Fruit fly (Drosophila melanogaster) whole organism, embryonic: ENCODE measurements around the gene SclB.

ENCODE experiments used
- C15 ChIP-seq: fragments of 200-800 bp; sonication (Bioruptor generic); IDR thresholded peaks from 3 replicates; pipeline ENCODE4 v1.3.6; 2022; ENCODE audit warnings: missing biosample characterization, missing genetic modification characterization
- CG11695 ChIP-seq: fragments of 200-800 bp; sonication (Bioruptor generic); IDR thresholded peaks from 3 replicates; pipeline ENCODE4 v1.3.6; 2022; ENCODE audit warnings: missing biosample characterization, missing genetic modification characterization
- CG12299 ChIP-seq: fragments of 200-800 bp; sonication (Bioruptor generic); optimal IDR thresholded peaks from 2 replicates; lab custom pipeline; 2018; ENCODE audit warnings: missing biosample characterization, mild to moderate bottlenecking, missing genetic modification characterization
- CG13424 ChIP-seq: fragments of 200-800 bp; sonication (Bioruptor generic); optimal IDR thresholded peaks from 2 replicates; lab custom pipeline; 2019; ENCODE audit warnings: missing biosample characterization, mild to moderate bottlenecking, missing genetic modification characterization, moderate library complexity
- CG15479 ChIP-seq: fragments of 200-800 bp; sonication (Bioruptor generic); optimal IDR thresholded peaks from 3 replicates; lab custom pipeline; 2019; ENCODE audit warnings: missing biosample characterization, mild to moderate bottlenecking, missing genetic modification characterization, moderate library complexity
- CG15696 ChIP-seq: fragments of 200-800 bp; sonication (Bioruptor generic); optimal IDR thresholded peaks from 2 replicates; lab custom pipeline; 2019; ENCODE audit warnings: missing biosample characterization, mild to moderate bottlenecking, missing genetic modification characterization, moderate library complexity
- CG18262 ChIP-seq: fragments of 200-800 bp; optimal IDR thresholded peaks from 3 replicates; lab custom pipeline; 2019; ENCODE audit warnings: missing biosample characterization, mild to moderate bottlenecking, missing genetic modification characterization, moderate library complexity
- CG2116 ChIP-seq: fragments of 200-800 bp; sonication (Bioruptor generic); optimal IDR thresholded peaks from 3 replicates; lab custom pipeline; 2018; ENCODE audit warnings: missing biosample characterization, mild to moderate bottlenecking, missing genetic modification characterization
- CG2120 ChIP-seq: fragments of 200-800 bp; sonication (Bioruptor generic); optimal IDR thresholded peaks from 3 replicates; lab custom pipeline; 2016; ENCODE audit warnings: missing biosample characterization, missing genetic modification characterization
- CG2889 ChIP-seq: fragments of 200-800 bp; sonication (Bioruptor generic); IDR thresholded peaks from 3 replicates; pipeline ENCODE4 v1.3.6; 2022; ENCODE audit warnings: missing biosample characterization, missing genetic modification characterization
- CG31365 ChIP-seq: fragments of 200-800 bp; sonication (Bioruptor generic); optimal IDR thresholded peaks from 2 replicates; lab custom pipeline; 2018; ENCODE audit warnings: missing biosample characterization, mild to moderate bottlenecking, missing genetic modification characterization
- CG34422 ChIP-seq: fragments of 200-800 bp; sonication (Bioruptor generic); IDR thresholded peaks from 3 replicates; pipeline ENCODE4 v1.3.6; 2022; ENCODE audit warnings: missing biosample characterization, missing genetic modification characterization
- CG6272 ChIP-seq: fragments of 200-800 bp; sonication (Bioruptor generic); IDR thresholded peaks from 2 replicates; pipeline ENCODE4 v1.3.6; 2022; ENCODE audit warnings: missing biosample characterization, missing genetic modification characterization
- CG7372 ChIP-seq: fragments of 200-800 bp; sonication (Bioruptor generic); IDR thresholded peaks from 2 replicates; pipeline ENCODE4 v1.3.6; 2022; ENCODE audit warnings: missing biosample characterization, missing genetic modification characterization
- CG8281 ChIP-seq: fragments of 200-800 bp; sonication (Bioruptor generic); optimal IDR thresholded peaks from 2 replicates; lab custom pipeline; 2018; ENCODE audit warnings: missing biosample characterization, mild to moderate bottlenecking, missing genetic modification characterization, moderate library complexity
- Chrac-16 ChIP-seq: fragments of 200-800 bp; sonication (Bioruptor generic); optimal IDR thresholded peaks from 3 replicates; lab custom pipeline; 2016; ENCODE audit warnings: missing biosample characterization, missing genetic modification characterization
- Dip2 ChIP-seq: fragments of 200-800 bp; sonication (Bioruptor generic); IDR thresholded peaks from 2 replicates; pipeline ENCODE4 v1.3.6; 2022; ENCODE audit warnings: missing biosample characterization, missing genetic modification characterization
- Dll ChIP-seq: fragments of 200-800 bp; sonication (Bioruptor generic); IDR thresholded peaks from 4 replicates; pipeline ENCODE4 v1.3.6; 2022; ENCODE audit warnings: missing biosample characterization, missing genetic modification characterization; ENCODE audit not compliant: partially characterized antibody
- Dp ChIP-seq: fragments of 200-800 bp; sonication (Bioruptor generic); optimal IDR thresholded peaks from 2 replicates; lab custom pipeline; 2018; ENCODE audit warnings: missing biosample characterization, mild to moderate bottlenecking, missing genetic modification characterization, moderate library complexity
- E2f2 ChIP-seq: fragments of 200-800 bp; sonication (Bioruptor generic); IDR thresholded peaks from 2 replicates; pipeline ENCODE4 v1.3.6; 2022; ENCODE audit warnings: missing biosample characterization, missing genetic modification characterization
- HLH54F ChIP-seq: fragments of 200-800 bp; sonication (Bioruptor generic); optimal IDR thresholded peaks from 3 replicates; lab custom pipeline; 2016; ENCODE audit warnings: missing biosample characterization, missing genetic modification characterization
- Hr3 ChIP-seq: fragments of 200-800 bp; sonication (Bioruptor generic); optimal IDR thresholded peaks from 3 replicates; lab custom pipeline; 2016; ENCODE audit warnings: missing biosample characterization, missing genetic modification characterization
- Hr78 ChIP-seq, 2 experiments: fragments of 200-800 bp in 1 of 2; fragments of >200 bp in 1 of 2; sonication (Bioruptor generic) in 1 of 2; optimal IDR thresholded peaks; 2 replicates each; lab custom pipeline; 2017 to 2019; ENCODE audit warnings: missing biosample characterization in 2 of 2, missing genetic modification characterization in 2 of 2, mild to moderate bottlenecking in 1 of 2, moderate library complexity in 1 of 2
- MESR4 ChIP-seq: fragments of 200-800 bp; sonication (Bioruptor generic); optimal IDR thresholded peaks from 2 replicates; lab custom pipeline; 2018; ENCODE audit warnings: missing biosample characterization, mild to moderate bottlenecking, missing genetic modification characterization, moderate library complexity
- Meics ChIP-seq: fragments of 200-800 bp; sonication (Bioruptor generic); optimal IDR thresholded peaks from 2 replicates; lab custom pipeline; 2017; ENCODE audit warnings: missing biosample characterization, mild to moderate bottlenecking, missing genetic modification characterization
- Ravus ChIP-seq: fragments of 200-800 bp; sonication (Bioruptor generic); IDR thresholded peaks from 2 replicates; pipeline ENCODE4 v1.3.6; 2022; ENCODE audit warnings: missing biosample characterization, missing genetic modification characterization
- Xrp1 ChIP-seq: fragments of 200-800 bp; sonication (Bioruptor generic); IDR thresholded peaks from 2 replicates; pipeline ENCODE4 v1.3.6; 2022; ENCODE audit warnings: missing biosample characterization, missing genetic modification characterization
- ab ChIP-seq: fragments of 200-800 bp; sonication (Bioruptor generic); optimal IDR thresholded peaks from 2 replicates; lab custom pipeline; 2016; ENCODE audit warnings: missing biosample characterization, missing genetic modification characterization
- az2 ChIP-seq: fragments of 200-800 bp; sonication (Bioruptor generic); optimal IDR thresholded peaks from 3 replicates; lab custom pipeline; 2016; ENCODE audit warnings: missing biosample characterization, missing genetic modification characterization
- cas ChIP-seq: fragments of 200-800 bp; sonication (Bioruptor generic); IDR thresholded peaks from 2 replicates; pipeline ENCODE4 v1.3.6; 2022; ENCODE audit warnings: missing biosample characterization, missing genetic modification characterization
- cato ChIP-seq: fragments of 200-800 bp; sonication (Bioruptor generic); optimal IDR thresholded peaks from 2 replicates; lab custom pipeline; 2016; ENCODE audit warnings: missing biosample characterization, missing genetic modification characterization, borderline replicate concordance
- caup ChIP-seq: fragments of 200-800 bp; sonication (Bioruptor generic); optimal IDR thresholded peaks from 3 replicates; lab custom pipeline; 2017; ENCODE audit warnings: missing biosample characterization, mild to moderate bottlenecking, missing genetic modification characterization, moderate library complexity; ENCODE audit not compliant: severe bottlenecking
- gfzf ChIP-seq: fragments of 200-800 bp; sonication (Bioruptor generic); optimal IDR thresholded peaks from 2 replicates; lab custom pipeline; 2016; ENCODE audit warnings: missing biosample characterization, mild to moderate bottlenecking, missing genetic modification characterization, moderate library complexity
- hbn ChIP-seq: fragments of 200-800 bp; sonication (Bioruptor generic); IDR thresholded peaks from 2 replicates; pipeline ENCODE4 v1.3.6; 2022; ENCODE audit warnings: missing biosample characterization, missing genetic modification characterization; ENCODE audit not compliant: partially characterized antibody
- ind ChIP-seq: fragments of 200-800 bp; sonication (Bioruptor generic); optimal IDR thresholded peaks from 3 replicates; lab custom pipeline; 2016; ENCODE audit warnings: missing biosample characterization, missing genetic modification characterization
- jumu ChIP-seq: fragments of 200-800 bp; sonication (Bioruptor generic); optimal IDR thresholded peaks from 3 replicates; lab custom pipeline; 2016; ENCODE audit warnings: missing biosample characterization, missing genetic modification characterization
- knrl ChIP-seq: fragments of 200-800 bp; sonication (Bioruptor generic); IDR thresholded peaks from 3 replicates; pipeline ENCODE4 v1.3.6; 2022; ENCODE audit warnings: missing biosample characterization, missing genetic modification characterization; ENCODE audit not compliant: partially characterized antibody
- pnt ChIP-seq: fragments of 200-800 bp; sonication (Bioruptor generic); optimal IDR thresholded peaks from 3 replicates; lab custom pipeline; 2016; ENCODE audit warnings: missing biosample characterization, missing genetic modification characterization
- prd ChIP-seq, 3 experiments: fragments of >200 bp in 2 of 3; fragments of 200-800 bp in 1 of 3; sonication (Bioruptor generic) in 1 of 3; optimal IDR thresholded peaks in 2 of 3; IDR thresholded peaks in 1 of 3; 2 replicates in 2 of 3; 3 replicates in 1 of 3; pipeline versions ENCODE4 v1.3.6 to Lab custom; 2017 to 2022; ENCODE audit warnings: missing biosample characterization in 1 of 3, missing genetic modification characterization in 1 of 3
- rib ChIP-seq: fragments of 200-800 bp; sonication (Bioruptor generic); IDR thresholded peaks from 2 replicates; pipeline ENCODE4 v1.3.6; 2022; ENCODE audit warnings: missing biosample characterization, missing genetic modification characterization
- seq ChIP-seq: fragments of 200-800 bp; sonication (Bioruptor generic); IDR thresholded peaks from 2 replicates; pipeline ENCODE4 v1.3.6; 2022; ENCODE audit warnings: missing biosample characterization, missing genetic modification characterization
- sima ChIP-seq: fragments of 200-800 bp; sonication (Bioruptor generic); optimal IDR thresholded peaks from 2 replicates; lab custom pipeline; 2016; ENCODE audit warnings: missing biosample characterization, missing genetic modification characterization
- slou ChIP-seq: fragments of 200-800 bp; sonication (Bioruptor generic); optimal IDR thresholded peaks from 3 replicates; lab custom pipeline; 2016; ENCODE audit warnings: missing biosample characterization, missing genetic modification characterization
- toy ChIP-seq: fragments of 200-800 bp; sonication (Bioruptor generic); IDR thresholded peaks from 2 replicates; pipeline ENCODE4 v1.3.6; 2022; ENCODE audit warnings: missing biosample characterization, missing genetic modification characterization
- trem ChIP-seq: fragments of 200-800 bp; optimal IDR thresholded peaks from 3 replicates; lab custom pipeline; 2019; ENCODE audit warnings: missing biosample characterization, mild to moderate bottlenecking, missing genetic modification characterization, moderate library complexity
- trh ChIP-seq: fragments of 200-800 bp; sonication (Bioruptor generic); optimal IDR thresholded peaks from 2 replicates; lab custom pipeline; 2016; ENCODE audit warnings: missing biosample characterization, missing genetic modification characterization
- vfl ChIP-seq: fragments of 200-800 bp; sonication (Bioruptor generic); optimal IDR thresholded peaks from 2 replicates; lab custom pipeline; 2016; ENCODE audit warnings: missing biosample characterization, missing genetic modification characterization
- zen2 ChIP-seq: fragments of 200-800 bp; sonication (Bioruptor generic); IDR thresholded peaks from 3 replicates; pipeline ENCODE4 v1.3.6; 2022; ENCODE audit warnings: missing biosample characterization, missing genetic modification characterization; ENCODE audit not compliant: partially characterized antibody
- zf30C ChIP-seq: fragments of 200-800 bp; sonication (Bioruptor generic); optimal IDR thresholded peaks from 3 replicates; lab custom pipeline; 2018; ENCODE audit warnings: missing biosample characterization, mild to moderate bottlenecking, missing genetic modification characterization

The SclB gene

DNA sequence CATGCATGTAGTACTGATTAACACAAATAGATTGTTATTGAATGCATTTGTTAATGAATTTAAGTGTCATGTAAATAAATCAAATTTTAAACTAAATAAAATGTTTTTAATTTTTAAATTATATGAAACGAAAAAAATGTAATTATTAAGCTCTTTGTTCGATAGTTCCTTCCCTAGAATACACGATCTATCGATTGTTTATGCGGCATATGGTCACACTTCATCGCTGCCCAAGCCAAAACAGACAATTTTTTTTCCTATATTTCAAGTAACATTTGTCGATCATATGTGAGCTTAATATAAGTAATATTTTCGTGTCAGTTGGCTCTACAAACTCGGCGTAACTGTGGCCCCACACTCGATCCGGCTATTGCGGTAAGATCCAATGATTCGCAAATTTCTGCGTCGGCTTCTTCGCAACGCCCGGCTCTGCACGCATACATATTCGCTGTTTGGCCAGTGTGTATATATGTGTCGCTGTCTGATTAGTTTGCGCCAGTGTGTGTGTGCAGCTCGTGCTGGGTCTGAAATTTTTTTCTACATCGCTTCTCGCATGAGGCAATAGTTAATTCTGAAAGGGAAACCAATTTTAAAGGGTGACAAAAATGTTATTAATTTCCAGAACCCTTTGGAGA, 10.8 kb upstream of the SclB start, which contains the start of gene AspRS-m (continued):
- TF ChIP-seq ab (GFP tag; lab: Kevin White, UChicago) (no peak), ind (GFP tag; lab: Kevin White, UChicago) (peak; percentile 17), Dll (GFP tag; lab: Robert Waterston, UW) (peak; percentile 89), Hr78 (GFP tag; optimal IDR thresholded peaks at IDR 0.05; lab: Kevin White, UChicago) (no peak), zf30C (GFP tag; lab: Kevin White, UChicago) (no peak), CG6272 (GFP tag; lab: Robert Waterston, UW) (0 out of 2 replicates have a peak, but pooled peaks have one; percentile 14), trem (tag; lab: Kevin White, UChicago) (peak; percentile 35), vfl (no peak), knrl (GFP tag; lab: Robert Waterston, UW) (peak; percentile 93), Dp (GFP tag; lab: Kevin White, UChicago) (peak; percentile 15), Xrp1 (GFP tag; lab: Robert Waterston, UW) (no peak), prd (optimal IDR thresholded peaks at IDR 0.05; lab: Kevin White, UChicago) (no peak), prd (GFP tag; IDR thresholded peaks at IDR 0.05; lab: Robert Waterston, UW) (0 out of 3 replicates have a peak, but pooled peaks have one; percentile 18), MESR4 (GFP tag; lab: Kevin White, UChicago) (peak; percentile 64), Chrac-16 (peak; percentile 9), trh (GFP tag; lab: Kevin White, UChicago) (no peak), Meics (peak; percentile 16), Hr3 (GFP tag; lab: Kevin White, UChicago) (peak; percentile 35), CG18262 (no peak), E2f2 (GFP tag; lab: Robert Waterston, UW) (peak; percentile 43; the same call in 1 of the 2 replicates), sima (GFP tag; lab: Kevin White, UChicago) (no peak), CG34422 (peak; percentile 81), CG2120 (GFP tag; lab: Kevin White, UChicago) (peak; percentile 31), az2 (GFP tag; lab: Kevin White, UChicago) (peak; percentile 17), pnt (GFP tag; lab: Kevin White, UChicago) (no peak), zen2 (GFP tag; lab: Robert Waterston, UW) (peak; percentile 27; the same call in 1 of the 3 replicates), jumu (GFP tag; lab: Kevin White, UChicago) (no peak), CG7372 (no peak), CG8281 (no peak), Ravus (GFP tag; lab: Robert Waterston, UW) (no peak), CG12299 (no peak), gfzf (GFP tag; lab: Kevin White, UChicago) (peak; percentile 37), CG15696 (peak; percentile 33), hbn (GFP tag; lab: Robert Waterston, UW) (peak; percentile 71), seq (GFP tag; lab: Robert Waterston, UW) (no peak), CG15479 (peak; percentile 16), rib (GFP tag; lab: Robert Waterston, UW) (0 out of 2 replicates have a peak, but pooled peaks have one; percentile 56), cato (GFP tag; lab: Kevin White, UChicago) (no peak), cas (GFP tag; lab: Robert Waterston, UW) (no peak), CG11695 (GFP tag; lab: Robert Waterston, UW) (no peak), slou (no peak), Dip2 (GFP tag; lab: Robert Waterston, UW) (no peak), CG31365 (tag; lab: Kevin White, UChicago) (no peak), CG2116 (peak; percentile 45), toy (GFP tag; lab: Robert Waterston, UW) (no peak), caup (GFP tag; lab: Kevin White, UChicago) (no peak), CG2889 (GFP tag; lab: Robert Waterston, UW) (no peak), HLH54F (GFP tag; lab: Kevin White, UChicago) (no peak), C15 (no peak), CG13424 (peak; percentile 42)
